Worm (Caenorhabditis elegans): ENCODE measurements around the gene hyl-1.

hyl-1 gene

DNA sequence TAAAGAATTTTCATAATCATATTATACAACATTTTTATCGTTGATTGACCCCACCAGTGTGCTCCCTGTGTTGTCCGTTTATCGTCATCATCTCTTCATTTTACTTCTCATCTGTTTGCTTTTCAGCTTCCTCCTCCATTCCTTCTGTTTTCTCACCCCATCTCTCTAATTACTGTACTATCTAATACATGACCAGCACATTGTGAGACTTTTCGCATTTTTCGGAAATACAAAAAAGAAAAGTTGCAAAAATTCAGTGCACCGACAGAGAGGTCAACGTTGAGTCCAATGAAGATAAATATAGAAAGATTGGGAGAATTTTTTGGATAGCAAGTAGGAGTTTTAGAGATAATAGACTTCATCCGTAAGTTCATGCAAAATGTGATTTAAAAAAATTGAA is 19.0 kb upstream of the hyl-1 start:
- TF ChIP-seq fkh-10 (GFP tag; optimal IDR thresholded peaks at IDR 0.05): no peak
- no peak for TF ChIP-seq che-1 (tag; optimal IDR thresholded peaks at IDR 0.05)
- no peak for TF ChIP-seq ceh-9 (tag; optimal IDR thresholded peaks at IDR 0.05)
- no peak for TF ChIP-seq ama-1 (optimal IDR thresholded peaks at IDR 0.05)
- no peak for TF ChIP-seq unc-42 (tag; optimal IDR thresholded peaks at IDR 0.05)
- no peak for TF ChIP-seq fax-1 (tag; optimal IDR thresholded peaks at IDR 0.05)
- TF ChIP-seq ets-4 (tag; optimal IDR thresholded peaks at IDR 0.05): no peak
- TF ChIP-seq ahr-1 (tag; optimal IDR thresholded peaks at IDR 0.05): no peak
- no peak for TF ChIP-seq pqm-1 (tag; optimal IDR thresholded peaks at IDR 0.05)
- no peak for TF ChIP-seq eyg-1 (tag; optimal IDR thresholded peaks at IDR 0.05)
- no peak for TF ChIP-seq sox-4 (tag; optimal IDR thresholded peaks at IDR 0.05)
- TF ChIP-seq pha-4 (tag; optimal IDR thresholded peaks at IDR 0.05): no peak
- no peak for TF ChIP-seq odd-2 (tag; optimal IDR thresholded peaks at IDR 0.05)
- TF ChIP-seq dmd-4 (tag; optimal IDR thresholded peaks at IDR 0.05; ENCODE audit: borderline replicate concordance): no peak

DNA sequence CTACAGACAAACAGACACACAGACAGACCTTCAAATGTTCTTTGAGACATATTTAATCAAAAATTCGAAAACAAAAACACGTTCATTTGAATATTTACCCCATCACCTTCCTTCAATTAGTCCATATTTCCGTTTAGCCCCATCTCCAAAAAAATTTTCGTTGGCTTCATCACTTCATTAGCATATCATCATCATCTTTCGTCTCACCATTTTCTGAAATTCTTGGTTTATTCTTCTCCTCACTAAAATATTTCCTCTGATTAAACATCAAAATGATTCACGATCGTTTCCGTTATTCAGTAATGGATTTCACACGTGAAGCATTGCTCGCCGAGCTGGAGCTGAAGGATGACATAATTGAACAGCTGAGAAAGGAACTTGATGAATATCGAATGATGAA is 18.3 kb upstream of the hyl-1 start, which contains the start of gene pkg-2:
pkg-2 (plus strand) TSS at position 301 of the 400 bp plus-strand sequence.
- TF ChIP-seq ceh-22 (tag; optimal IDR thresholded peaks at IDR 0.05) (no peak), unc-42 (tag; optimal IDR thresholded peaks at IDR 0.05) (no peak), unc-86 (tag; optimal IDR thresholded peaks at IDR 0.05) (no peak), ets-4 (tag; optimal IDR thresholded peaks at IDR 0.05) (no peak), sdc-2 (tag; optimal IDR thresholded peaks at IDR 0.05) (no peak), pha-2 (tag; optimal IDR thresholded peaks at IDR 0.05) (no peak), ceh-18 (tag; optimal IDR thresholded peaks at IDR 0.05) (no peak), fax-1 (tag; optimal IDR thresholded peaks at IDR 0.05) (no peak)

DNA sequence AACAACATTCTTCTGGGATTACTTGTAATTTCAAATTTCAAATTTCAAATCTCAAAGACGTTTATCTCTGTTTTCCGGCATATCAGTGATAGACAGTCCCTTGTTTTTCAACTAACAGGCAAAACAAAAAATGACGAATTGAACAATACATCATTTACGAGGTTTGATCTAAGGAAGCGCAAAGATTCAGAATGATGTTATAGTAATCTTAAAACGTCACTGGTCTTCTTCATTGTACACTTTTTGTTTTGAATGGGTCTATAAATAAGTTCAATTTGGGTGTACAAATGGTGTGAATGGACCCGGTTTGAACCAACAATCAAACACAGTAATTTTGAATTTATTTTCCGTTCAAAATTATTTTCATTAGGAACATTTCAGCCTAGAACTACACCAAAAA is 14.9 kb upstream of the hyl-1 start:
- TF ChIP-seq ceh-48 (tag; optimal IDR thresholded peaks at IDR 0.05) (no peak), unc-55 (GFP tag; optimal IDR thresholded peaks at IDR 0.05) (no peak), ceh-2 (tag; optimal IDR thresholded peaks at IDR 0.05) (no peak), pha-4 (tag; optimal IDR thresholded peaks at IDR 0.05) (no peak), ama-1 (optimal IDR thresholded peaks at IDR 0.05) (no peak), K09A11.1 (tag; optimal IDR thresholded peaks at IDR 0.05; ENCODE audit: insufficient read depth) (no peak), mec-3 (tag; optimal IDR thresholded peaks at IDR 0.05; ENCODE audit: borderline replicate concordance) (no peak), T23F11.4 (GFP tag; optimal IDR thresholded peaks at IDR 0.05) (no peak), pax-1 (tag; optimal IDR thresholded peaks at IDR 0.05) (no peak), sox-2 (GFP tag; IDR thresholded peaks at IDR 0.05) (no peak)

DNA sequence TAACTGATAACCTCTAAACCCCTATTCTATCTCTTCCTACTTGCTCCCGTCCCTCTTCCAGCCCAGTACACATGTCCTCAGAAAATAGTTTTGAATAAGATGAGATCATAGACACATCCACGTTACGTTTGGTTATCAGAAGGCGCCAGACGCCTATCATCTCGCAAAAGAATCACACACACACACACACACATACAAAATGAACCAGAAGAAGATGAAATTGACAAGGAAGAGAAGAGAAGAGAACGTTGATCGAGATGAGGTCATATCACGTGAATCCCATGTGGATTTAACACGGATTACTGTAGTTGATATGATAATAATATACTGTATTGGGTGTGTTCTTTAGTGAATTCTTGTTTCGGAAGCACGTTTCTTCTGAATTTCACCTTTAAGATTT is 12.9 kb upstream of the hyl-1 start:
- TF ChIP-seq ceh-18 (tag; optimal IDR thresholded peaks at IDR 0.05): peak; percentile 73
- no peak for TF ChIP-seq ceh-19 (GFP tag; optimal IDR thresholded peaks at IDR 0.05)
- peak; percentile 73 for TF ChIP-seq unc-55 (GFP tag; optimal IDR thresholded peaks at IDR 0.05)

DNA sequence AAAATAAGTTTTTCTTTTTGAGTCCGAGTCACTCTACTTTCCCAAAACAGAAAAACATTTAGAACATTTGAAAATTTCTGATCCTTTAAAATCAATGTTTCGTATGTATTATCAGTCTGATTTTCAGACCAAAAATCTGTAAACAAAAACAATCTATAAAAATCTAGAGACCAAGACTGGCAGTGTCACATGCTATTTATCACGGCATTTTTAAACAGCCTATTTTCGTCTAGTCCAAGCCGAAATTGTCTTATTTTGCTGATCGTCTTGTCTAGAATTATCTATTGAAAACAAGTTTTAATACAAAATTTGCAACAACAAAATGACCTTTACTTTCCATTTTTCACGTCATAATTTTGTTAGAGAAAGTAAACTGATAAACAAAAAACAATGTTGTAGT is 12.3 kb upstream of the hyl-1 start:
- no peak for TF ChIP-seq syd-9 (tag; optimal IDR thresholded peaks at IDR 0.05)
- TF ChIP-seq pros-1 (tag; optimal IDR thresholded peaks at IDR 0.05): no peak
- TF ChIP-seq F13H6.1 (tag; optimal IDR thresholded peaks at IDR 0.05): no peak
- TF ChIP-seq pax-1 (tag; optimal IDR thresholded peaks at IDR 0.05): no peak
- TF ChIP-seq odd-2 (tag; optimal IDR thresholded peaks at IDR 0.05): no peak

ce11 chrIV:8527598-8528012 is 11.3 kb upstream of the hyl-1 start:
- peak; percentile 3 for TF ChIP-seq rnt-1 (tag; optimal IDR thresholded peaks at IDR 0.05)
- TF ChIP-seq pqm-1 (tag; optimal IDR thresholded peaks at IDR 0.05): peak; percentile 51
- peak; percentile 68 for TF ChIP-seq ceh-18 (tag; optimal IDR thresholded peaks at IDR 0.05)
- TF ChIP-seq ceh-6 (GFP tag; optimal IDR thresholded peaks at IDR 0.05): no peak
- peak; percentile 82 for TF ChIP-seq hlh-30 (tag; optimal IDR thresholded peaks at IDR 0.05; ENCODE audit: insufficient read depth)
- TF ChIP-seq elt-2 (tag; optimal IDR thresholded peaks at IDR 0.05): peak; percentile 95
- TF ChIP-seq fkh-6 (tag; optimal IDR thresholded peaks at IDR 0.05): no peak

All from whole organism, late embryonic.